Fruit fly (Drosophila melanogaster) Kc167 (cell line): ENCODE results near the gene Pvf2.

ENCODE experiments used
- Myc ChIP-seq: fragments of >200 bp; optimal IDR thresholded peaks from 2 replicates; lab custom pipeline; 2017; ENCODE audit warnings: missing external identifiers
- Sin3A ChIP-seq: fragments of >200 bp; optimal IDR thresholded peaks from 2 replicates; lab custom pipeline; 2018; ENCODE audit warnings: missing external identifiers
- h ChIP-seq: fragments of >200 bp; optimal IDR thresholded peaks from 3 replicates; lab custom pipeline; 2018; ENCODE audit warnings: missing external identifiers
- insv ChIP-seq: fragments of >200 bp; optimal IDR thresholded peaks from 3 replicates; lab custom pipeline; 2018; ENCODE audit warnings: missing external identifiers
- psq ChIP-seq: fragments of >200 bp; optimal IDR thresholded peaks from 2 replicates; lab custom pipeline; 2017; ENCODE audit warnings: missing external identifiers
- ttk ChIP-seq: sonication (Bioruptor generic); optimal IDR thresholded peaks from 2 replicates; lab custom pipeline; 2017; ENCODE audit warnings: missing external identifiers

DNA sequence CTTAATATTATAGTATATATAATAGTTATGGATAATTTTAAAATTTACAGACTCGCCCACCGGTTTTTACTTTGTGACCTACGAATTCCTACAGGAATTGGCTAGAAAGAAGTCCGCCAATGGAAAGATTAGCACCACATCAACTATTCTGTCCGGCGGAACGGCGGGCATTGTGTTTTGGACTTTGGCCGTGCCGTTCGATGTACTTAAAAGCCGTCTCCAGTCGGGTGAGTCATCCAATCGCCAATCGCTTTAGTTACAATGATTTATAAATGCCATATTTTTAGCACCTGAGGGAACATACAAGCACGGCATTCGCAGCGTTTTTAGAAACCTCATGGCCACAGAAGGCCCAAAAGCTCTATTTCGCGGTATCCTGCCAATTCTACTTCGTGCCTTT, 56.0 kb downstream of the Pvf2 start:
- no peak for TF ChIP-seq Myc
- no peak for TF ChIP-seq psq (lab: Kevin White, UChicago)
- TF ChIP-seq insv (lab: Kevin White, UChicago), result no peak
- no peak for TF ChIP-seq h (lab: Kevin White, UChicago)
- no peak for TF ChIP-seq Sin3A (lab: Kevin White, UChicago)
- no peak for TF ChIP-seq ttk
